Worm (Caenorhabditis elegans) whole organism, young adult: ENCODE data around the gene F26D10.13.

ENCODE experiments used
- F33H1.4 ChIP-seq: fragments of 200-800 bp; sonication (Bioruptor generic); IDR thresholded peaks from 2 replicates; pipeline ENCODE4 v1.3.6; 2022; ENCODE audit warnings: missing genetic modification reagents, missing genetic modification characterization, missing compliant biosample characterization
- F52B5.7 ChIP-seq: sonication (generic microtip); optimal IDR thresholded peaks from 2 replicates; lab custom pipeline; 2016; ENCODE audit warnings: mild to moderate bottlenecking, missing genetic modification characterization, missing compliant biosample characterization
- F57A8.1 ChIP-seq: fragments of 200-800 bp; sonication (Bioruptor generic); optimal IDR thresholded peaks from 2 replicates; lab custom pipeline; 2018; ENCODE audit warnings: mild to moderate bottlenecking, missing genetic modification characterization, moderate library complexity, missing compliant biosample characterization
- Y53G8AR.9 ChIP-seq: fragments of 200-800 bp; sonication (Bioruptor generic); conservative IDR thresholded peaks from 2 replicates; pipeline ENCODE4 v1.3.6; 2022; ENCODE audit warnings: missing genetic modification reagents, missing genetic modification characterization, missing compliant biosample characterization
- Y67H2A.10 ChIP-seq: fragments of 200-800 bp; sonication (Bioruptor generic); conservative IDR thresholded peaks from 2 replicates; pipeline ENCODE4 v1.3.6; 2022; ENCODE audit warnings: missing genetic modification reagents, missing genetic modification characterization, missing compliant biosample characterization
- athp-1 ChIP-seq: sonication (generic microtip); optimal IDR thresholded peaks from 2 replicates; lab custom pipeline; 2017; ENCODE audit warnings: mild to moderate bottlenecking, missing genetic modification characterization, missing compliant biosample characterization
- attf-3 ChIP-seq: fragments of 200-800 bp; sonication (Bioruptor generic); conservative IDR thresholded peaks from 2 replicates; pipeline ENCODE4 v1.3.6; 2022; ENCODE audit warnings: missing genetic modification reagents, missing genetic modification characterization, missing compliant biosample characterization
- attf-5 ChIP-seq: fragments of 200-800 bp; sonication (Bioruptor generic); optimal IDR thresholded peaks from 2 replicates; lab custom pipeline; 2018; ENCODE audit warnings: mild to moderate bottlenecking, missing genetic modification characterization, missing compliant biosample characterization
- attf-6 ChIP-seq: fragments of 200-800 bp; sonication (Bioruptor generic); IDR thresholded peaks from 2 replicates; pipeline ENCODE4 v1.3.6; 2022; ENCODE audit warnings: missing genetic modification reagents, missing genetic modification characterization, missing compliant biosample characterization
- cebp-1 ChIP-seq, 2 experiments: fragments of 200-800 bp in 1 of 2; sonication (Bioruptor generic) in 1 of 2; sonication (generic microtip) in 1 of 2; IDR thresholded peaks in 1 of 2; optimal IDR thresholded peaks in 1 of 2; 2 replicates each; pipeline versions ENCODE4 v1.3.6 to Lab custom; 2017 to 2022; ENCODE audit warnings: missing compliant biosample characterization in 2 of 2, missing genetic modification characterization in 2 of 2, mild to moderate bottlenecking in 1 of 2, missing genetic modification reagents in 1 of 2, moderate library complexity in 1 of 2
- hmg-1.2 ChIP-seq: fragments of 200-800 bp; sonication (Bioruptor generic); IDR thresholded peaks from 2 replicates; pipeline ENCODE4 v1.3.6; 2022; ENCODE audit warnings: missing genetic modification reagents, missing genetic modification characterization, missing compliant biosample characterization
- rcor-1 ChIP-seq: fragments of 200-800 bp; sonication (Bioruptor generic); IDR thresholded peaks from 2 replicates; pipeline ENCODE4 v1.3.6; 2022; ENCODE audit warnings: missing genetic modification reagents, missing genetic modification characterization, missing compliant biosample characterization
- snpc-1.1 ChIP-seq: sonication (generic microtip); optimal IDR thresholded peaks from 2 replicates; lab custom pipeline; 2017; ENCODE audit warnings: missing genetic modification characterization, mild to moderate bottlenecking, missing compliant biosample characterization, antibody characterized with exemption, moderate library complexity, missing genotype, missing genetic modification reagents; ENCODE audit not compliant: insufficient read depth
- snpc-3.4 ChIP-seq: sonication (generic microtip); optimal IDR thresholded peaks from 2 replicates; lab custom pipeline; 2017; ENCODE audit warnings: missing genetic modification characterization, mild to moderate bottlenecking, missing compliant biosample characterization, antibody characterized with exemption, moderate library complexity, missing genotype, missing genetic modification reagents
- snpc-4 ChIP-seq, 5 experiments: fragments of 150-350 bp in 1 of 5; sonication (generic microtip) in 4 of 5; optimal IDR thresholded peaks; 2 replicates each; lab custom pipeline; 2014 to 2018; ENCODE audit warnings: missing genetic modification characterization in 5 of 5, missing biosample characterization in 3 of 5, antibody characterized with exemption in 2 of 5, mild to moderate bottlenecking in 2 of 5, missing compliant biosample characterization in 2 of 5, missing genotype in 2 of 5, moderate library complexity in 2 of 5, missing genetic modification reagents in 1 of 5
- unc-130 ChIP-seq: sonication (generic microtip); optimal IDR thresholded peaks from 2 replicates; lab custom pipeline; 2016; ENCODE audit warnings: missing genetic modification reagents, missing genetic modification characterization, missing compliant biosample characterization
- zfh-2 ChIP-seq: fragments of 200-800 bp; sonication (Bioruptor generic); conservative IDR thresholded peaks from 2 replicates; pipeline ENCODE4 v1.3.6; 2022; ENCODE audit warnings: missing genetic modification reagents, missing genetic modification characterization, missing compliant biosample characterization
- ztf-18 ChIP-seq: sonication (generic microtip); optimal IDR thresholded peaks from 2 replicates; lab custom pipeline; 2016; ENCODE audit warnings: missing genotype, mild to moderate bottlenecking, missing genetic modification characterization, missing compliant biosample characterization
- ztf-28 ChIP-seq: fragments of 200-800 bp; sonication (Bioruptor generic); IDR thresholded peaks from 2 replicates; pipeline ENCODE4 v1.3.6; 2022; ENCODE audit warnings: missing genetic modification reagents, missing genetic modification characterization, missing compliant biosample characterization
- ztf-3 ChIP-seq: fragments of 200-800 bp; sonication (Bioruptor generic); optimal IDR thresholded peaks from 2 replicates; lab custom pipeline; 2018; ENCODE audit warnings: mild to moderate bottlenecking, missing genetic modification characterization, missing compliant biosample characterization

The F26D10.13 gene

ce11 chrIV:17222145-17222544, 42.5 kb downstream of the F26D10.13 start:
- TF ChIP-seq snpc-1.1 (tag; lab: Kevin White, UChicago) (peak; percentile 69), attf-6 (GFP tag; lab: Robert Waterston, UW) (0 out of 2 replicates have a peak, but pooled peaks have one; percentile 39), snpc-3.4 (peak; percentile 2), snpc-4 (GFP tag; optimal IDR thresholded peaks at IDR 0.05; lab: Kevin White, UChicago) (peak; percentile 59), snpc-4 (tag; optimal IDR thresholded peaks at IDR 0.05; lab: Kevin White, UChicago) (peak in 3 of 4 experiments; percentile 9 to 92 (median 72))

ce11 chrIV:17216048-17216447, 48.6 kb downstream of the F26D10.13 start, which contains the start of gene Y116A8B.1:
TSS of gene Y116A8B.1 (plus strand) at chrIV:17216348.
- TF ChIP-seq Y53G8AR.9 (GFP tag; lab: Robert Waterston, UW): no peak
- TF ChIP-seq attf-5: no peak
- TF ChIP-seq cebp-1 (GFP tag; IDR thresholded peaks at IDR 0.05; lab: Robert Waterston, UW): no peak
- TF ChIP-seq cebp-1 (tag; optimal IDR thresholded peaks at IDR 0.05; lab: Kevin White, UChicago): no peak
- TF ChIP-seq Y67H2A.10 (GFP tag; lab: Robert Waterston, UW): no peak
- no peak for TF ChIP-seq ztf-28
- TF ChIP-seq unc-130 (GFP tag; lab: Kevin White, UChicago): no peak
- TF ChIP-seq ztf-18 (tag; lab: Kevin White, UChicago): no peak
- no peak for TF ChIP-seq attf-3 (GFP tag; lab: Robert Waterston, UW)
- no peak for TF ChIP-seq hmg-1.2
- TF ChIP-seq rcor-1 (GFP tag; lab: Robert Waterston, UW): no peak
- no peak for TF ChIP-seq F57A8.1
- no peak for TF ChIP-seq F52B5.7
- TF ChIP-seq F33H1.4 (GFP tag; lab: Robert Waterston, UW): no peak
- no peak for TF ChIP-seq athp-1 (tag; lab: Kevin White, UChicago)
- TF ChIP-seq zfh-2: no peak

- no peak for TF ChIP-seq ztf-3 (GFP tag; lab: Kevin White, UChicago)
- TF ChIP-seq hmg-1.2: peak; percentile 79
Measured at ce11 chrIV:17215070-17215469, 49.5 kb downstream of the F26D10.13 start.
